Worm (Caenorhabditis elegans) whole organism, L4/young adult: ENCODE data around the gene H03G16.1.

Experiments used
- W03F9.2 ChIP-seq: fragments of 150-350 bp; optimal IDR thresholded peaks from 2 replicates; lab custom pipeline; 2014; ENCODE audit warnings: missing biosample characterization, missing genetic modification characterization
- him-1 ChIP-seq: sonication (generic microtip); optimal IDR thresholded peaks from 2 replicates; lab custom pipeline; 2016; ENCODE audit warnings: missing genotype, missing genetic modification reagents, missing genetic modification characterization, missing compliant biosample characterization

ce11 chrX:15072877-15073276 lies 19.2 kb downstream of the H03G16.1 start:
- TF ChIP-seq him-1 (tag; lab: Kevin White, UChicago) (no peak), W03F9.2 (tag; lab: Kevin White, UChicago) (no peak)
